Worm (Caenorhabditis elegans) whole organism, early embryonic: ENCODE results near the gene ttm-2.

Source experiments
- B0310.2 ChIP-seq: sonication (generic microtip); optimal IDR thresholded peaks from 2 replicates; lab custom pipeline; 2016; ENCODE audit warnings: mild to moderate bottlenecking, missing genetic modification characterization, missing compliant biosample characterization
- F13C5.2 ChIP-seq: sonication (generic microtip); optimal IDR thresholded peaks from 2 replicates; lab custom pipeline; 2017; ENCODE audit warnings: mild to moderate bottlenecking, missing genetic modification characterization, inconsistent platforms, missing compliant biosample characterization
- ama-1 ChIP-seq: fragments of 150-350 bp; optimal IDR thresholded peaks from 2 replicates; lab custom pipeline; 2014
- ceh-13 ChIP-seq: fragments of 200-800 bp; sonication (Bioruptor generic); optimal IDR thresholded peaks from 2 replicates; lab custom pipeline; 2018; ENCODE audit warnings: mild to moderate bottlenecking, missing genetic modification characterization, missing compliant biosample characterization
- ceh-36 ChIP-seq: sonication (generic microtip); optimal IDR thresholded peaks from 2 replicates; lab custom pipeline; 2016; ENCODE audit warnings: missing genetic modification characterization, inconsistent platforms, missing compliant biosample characterization
- ets-7 ChIP-seq: sonication (generic microtip); optimal IDR thresholded peaks from 2 replicates; lab custom pipeline; 2016; ENCODE audit warnings: missing genotype, missing genetic modification characterization, missing compliant biosample characterization
- flt-1 ChIP-seq: fragments of 200-800 bp; sonication (Bioruptor generic); IDR thresholded peaks from 2 replicates; pipeline ENCODE4 v1.3.6; 2022; ENCODE audit warnings: missing genetic modification characterization, missing compliant biosample characterization
- hmg-4 ChIP-seq: fragments of 200-800 bp; sonication (Bioruptor generic); optimal IDR thresholded peaks from 2 replicates; lab custom pipeline; 2018; ENCODE audit warnings: mild to moderate bottlenecking, missing genetic modification characterization, missing compliant biosample characterization
- hnd-1 ChIP-seq: sonication (generic microtip); optimal IDR thresholded peaks from 2 replicates; lab custom pipeline; 2016; ENCODE audit warnings: missing genetic modification characterization, missing compliant biosample characterization
- scrt-1 ChIP-seq: fragments of 200-800 bp; sonication (Bioruptor generic); IDR thresholded peaks from 2 replicates; pipeline ENCODE4 v1.3.6; 2022; ENCODE audit warnings: missing genetic modification characterization, missing compliant biosample characterization
- tbx-11 ChIP-seq: fragments of 200-800 bp; sonication (Bioruptor generic); IDR thresholded peaks from 2 replicates; pipeline ENCODE4 v1.3.6; 2022; ENCODE audit warnings: missing genetic modification characterization, missing compliant biosample characterization

Gene ttm-2

DNA sequence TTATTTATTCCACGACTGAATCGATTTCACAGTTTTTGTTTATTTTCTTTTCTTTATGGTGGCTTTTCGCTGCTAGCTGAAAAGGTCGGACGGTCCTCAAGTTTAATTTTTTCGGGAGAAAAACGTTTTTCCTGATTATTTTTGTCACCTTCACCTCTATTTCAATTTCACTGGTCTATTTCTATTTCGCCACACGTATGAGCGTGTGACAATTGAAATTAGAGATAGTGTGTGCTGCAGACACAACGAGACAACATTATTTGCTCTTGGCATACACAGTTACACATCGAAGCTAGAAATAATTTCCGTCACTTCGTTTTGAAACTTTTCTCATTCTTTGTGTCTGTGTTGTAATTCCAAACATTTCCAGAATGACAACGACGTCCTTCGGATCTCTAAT lies 50.5 kb downstream of the ttm-2 start, which contains the start of gene F41C3.8:
Gene F41C3.8 (plus strand): TSS at position 371 of the 400 bp plus-strand sequence.
- no peak for TF ChIP-seq ceh-36 (tag; lab: Kevin White, UChicago)
- TF ChIP-seq tbx-11, result no peak
- TF ChIP-seq hmg-4 (GFP tag; lab: Kevin White, UChicago), result no peak
- no peak for TF ChIP-seq F13C5.2 (tag; lab: Kevin White, UChicago)
- TF ChIP-seq ets-7 (tag; lab: Kevin White, UChicago), result no peak
- TF ChIP-seq hnd-1 (tag; lab: Kevin White, UChicago), result no peak
- no peak for TF ChIP-seq B0310.2 (tag; lab: Kevin White, UChicago)
- no peak for TF ChIP-seq ceh-13 (GFP tag; lab: Kevin White, UChicago)
- TF ChIP-seq scrt-1 (GFP tag; lab: Robert Waterston, UW), result no peak
- TF ChIP-seq ama-1, result no peak
- TF ChIP-seq flt-1 (GFP tag; lab: Robert Waterston, UW), result no peak
